Fruit fly (Drosophila melanogaster) whole organism, pupa: ENCODE measurements around the gene Pmm2.

ENCODE experiments used
- CG10348 ChIP-seq: fragments of 200-800 bp; sonication (Bioruptor generic); IDR thresholded peaks from 2 replicates; pipeline ENCODE4 v1.3.6; 2022; ENCODE audit warnings: missing biosample characterization, missing genetic modification characterization
- CG34367 ChIP-seq: fragments of 200-800 bp; sonication (Bioruptor generic); optimal IDR thresholded peaks from 2 replicates; lab custom pipeline; 2018; ENCODE audit warnings: missing biosample characterization, mild to moderate bottlenecking, missing genetic modification characterization
- EcR ChIP-seq: fragments of 200-800 bp; sonication (Bioruptor generic); optimal IDR thresholded peaks from 3 replicates; lab custom pipeline; 2019; ENCODE audit warnings: missing biosample characterization, missing genetic modification characterization, mild to moderate bottlenecking, moderate library complexity, missing genetic modification reagents

DNA sequence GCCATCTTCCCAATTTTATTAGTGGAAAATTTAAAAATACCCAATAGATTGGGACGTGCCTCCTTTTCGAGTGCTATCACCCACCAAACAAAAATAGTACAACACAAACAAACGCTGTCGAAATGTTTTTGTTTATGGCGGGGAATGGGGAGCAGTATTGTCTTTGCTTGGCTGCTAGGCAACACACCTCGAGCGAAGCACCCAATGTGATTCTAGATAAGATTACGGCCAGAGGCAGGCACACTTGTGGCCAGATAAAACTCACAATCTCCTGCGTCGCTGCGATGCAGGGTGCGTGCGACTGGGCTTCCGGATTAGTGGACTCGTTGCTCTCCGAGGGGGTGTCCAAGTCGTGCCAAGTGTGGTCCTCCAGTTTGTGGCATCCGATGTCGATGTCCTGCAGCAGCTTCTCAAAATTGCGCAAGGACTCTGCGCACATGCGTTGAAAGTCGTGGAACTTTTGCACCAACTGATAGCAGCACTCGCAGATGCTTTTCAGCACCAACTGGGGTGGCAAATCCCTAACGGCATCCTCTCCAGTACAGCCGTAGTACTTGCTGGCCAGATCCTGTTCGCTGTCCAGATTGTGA, 27.3 kb upstream of the Pmm2 start:
- no peak for TF ChIP-seq EcR (GFP tag; lab: Kevin White, UChicago)
- no peak for TF ChIP-seq CG34367 (tag; lab: Kevin White, UChicago)
- TF ChIP-seq CG10348 (GFP tag; lab: Robert Waterston, UW) = no peak
